Worm (Caenorhabditis elegans) whole organism, mixed stage, embryonic: ENCODE results near the gene daao-1.

Experiments
- M03D4.4 ChIP-seq: sonication (generic microtip); optimal IDR thresholded peaks from 2 replicates; lab custom pipeline; 2017; ENCODE audit warnings: mild to moderate bottlenecking, missing genetic modification characterization, missing compliant biosample characterization
- bed-3 ChIP-seq: fragments of 200-800 bp; sonication (Bioruptor generic); optimal IDR thresholded peaks from 3 replicates; lab custom pipeline; 2018; ENCODE audit warnings: mild to moderate bottlenecking, missing genetic modification characterization, moderate library complexity, missing compliant biosample characterization
- blmp-1 ChIP-seq: fragments of 150-350 bp; optimal IDR thresholded peaks from 2 replicates; lab custom pipeline; 2014; ENCODE audit warnings: missing biosample characterization, missing genetic modification characterization
- ceh-39 ChIP-seq: fragments of 150-350 bp; optimal IDR thresholded peaks from 2 replicates; lab custom pipeline; 2014; ENCODE audit warnings: missing biosample characterization, missing genetic modification characterization
- ceh-43 ChIP-seq: fragments of 200-800 bp; sonication (Bioruptor generic); optimal IDR thresholded peaks from 2 replicates; lab custom pipeline; 2018; ENCODE audit warnings: mild to moderate bottlenecking, missing genetic modification characterization, moderate library complexity, missing compliant biosample characterization
- ceh-83 ChIP-seq: fragments of 200-800 bp; sonication (Bioruptor generic); optimal IDR thresholded peaks from 2 replicates; lab custom pipeline; 2018; ENCODE audit warnings: mild to moderate bottlenecking, missing genetic modification characterization, missing compliant biosample characterization
- ces-1 ChIP-seq: fragments of 150-350 bp; optimal IDR thresholded peaks from 2 replicates; lab custom pipeline; 2014; ENCODE audit warnings: missing biosample characterization, missing genetic modification reagents, missing genetic modification characterization
- cnd-1 ChIP-seq: fragments of 200-800 bp; sonication (Bioruptor generic); optimal IDR thresholded peaks from 2 replicates; lab custom pipeline; 2018; ENCODE audit warnings: mild to moderate bottlenecking, missing genetic modification characterization, missing compliant biosample characterization
- drap-1 ChIP-seq: fragments of 200-800 bp; sonication (Bioruptor generic); optimal IDR thresholded peaks from 3 replicates; lab custom pipeline; 2018; ENCODE audit warnings: mild to moderate bottlenecking, missing genetic modification characterization, missing compliant biosample characterization
- elt-1 ChIP-seq: sonication (generic microtip); optimal IDR thresholded peaks from 2 replicates; lab custom pipeline; 2017; ENCODE audit warnings: missing genetic modification characterization, mild to moderate bottlenecking, missing compliant biosample characterization, antibody characterized with exemption, moderate library complexity, borderline replicate concordance; ENCODE audit not compliant: insufficient read depth
- elt-3 ChIP-seq: fragments of 150-350 bp; optimal IDR thresholded peaks from 2 replicates; lab custom pipeline; 2014; ENCODE audit warnings: missing biosample characterization, missing genetic modification characterization
- flh-1 ChIP-seq: fragments of 200-800 bp; sonication (Bioruptor generic); optimal IDR thresholded peaks from 2 replicates; lab custom pipeline; 2018; ENCODE audit warnings: mild to moderate bottlenecking, missing genetic modification characterization, moderate library complexity, missing compliant biosample characterization
- ham-2 ChIP-seq: fragments of 200-800 bp; sonication (Bioruptor generic); optimal IDR thresholded peaks from 2 replicates; lab custom pipeline; 2018; ENCODE audit warnings: mild to moderate bottlenecking, missing genetic modification characterization, missing compliant biosample characterization
- hlh-1 ChIP-seq: fragments of 150-350 bp; optimal IDR thresholded peaks from 2 replicates; lab custom pipeline; 2014; ENCODE audit warnings: missing biosample characterization, missing genetic modification reagents, missing genetic modification characterization
- lin-13 ChIP-seq: fragments of 150-350 bp; optimal IDR thresholded peaks from 2 replicates; lab custom pipeline; 2014; ENCODE audit warnings: missing biosample characterization, missing genetic modification characterization
- lin-32 ChIP-seq: fragments of 200-800 bp; sonication (Bioruptor generic); optimal IDR thresholded peaks from 2 replicates; lab custom pipeline; 2018; ENCODE audit warnings: mild to moderate bottlenecking, missing genetic modification characterization, missing compliant biosample characterization
- lsy-2 ChIP-seq: fragments of 150-350 bp; optimal IDR thresholded peaks from 2 replicates; lab custom pipeline; 2014; ENCODE audit warnings: missing biosample characterization, missing genetic modification characterization
- mep-1 ChIP-seq: fragments of 150-350 bp; optimal IDR thresholded peaks from 2 replicates; lab custom pipeline; 2017; ENCODE audit warnings: missing biosample characterization, missing genetic modification reagents, missing genetic modification characterization, inconsistent platforms
- mls-2 ChIP-seq: sonication (generic microtip); optimal IDR thresholded peaks from 2 replicates; lab custom pipeline; 2016; ENCODE audit warnings: mild to moderate bottlenecking, missing genetic modification characterization, moderate library complexity, missing compliant biosample characterization
- nhr-12 ChIP-seq: fragments of 150-350 bp; optimal IDR thresholded peaks from 2 replicates; lab custom pipeline; 2014; ENCODE audit warnings: missing biosample characterization, missing genetic modification characterization
- nhr-2 ChIP-seq: fragments of 150-350 bp; optimal IDR thresholded peaks from 2 replicates; lab custom pipeline; 2014; ENCODE audit warnings: missing biosample characterization, missing genetic modification characterization
- nhr-237 ChIP-seq: fragments of 150-350 bp; optimal IDR thresholded peaks from 2 replicates; lab custom pipeline; 2014; ENCODE audit warnings: missing biosample characterization, missing genetic modification characterization
- nhr-76 ChIP-seq: sonication (generic microtip); optimal IDR thresholded peaks from 2 replicates; lab custom pipeline; 2017; ENCODE audit warnings: missing biosample characterization, missing genetic modification characterization
- pha-4 ChIP-seq: fragments of 150-350 bp; optimal IDR thresholded peaks from 2 replicates; lab custom pipeline; 2018; ENCODE audit warnings: missing biosample characterization, missing genetic modification reagents, missing genetic modification characterization
- sem-2 ChIP-seq: fragments of 200-800 bp; sonication (Bioruptor generic); optimal IDR thresholded peaks from 2 replicates; lab custom pipeline; 2018; ENCODE audit warnings: mild to moderate bottlenecking, missing genetic modification characterization, missing compliant biosample characterization
- snpc-4 ChIP-seq: fragments of 150-350 bp; optimal IDR thresholded peaks from 2 replicates; lab custom pipeline; 2014; ENCODE audit warnings: missing biosample characterization, missing genetic modification characterization
- sptf-1 ChIP-seq: sonication (generic microtip); optimal IDR thresholded peaks from 2 replicates; lab custom pipeline; 2017; ENCODE audit warnings: mild to moderate bottlenecking, missing genetic modification characterization, moderate library complexity, missing compliant biosample characterization
- tbx-8 ChIP-seq: fragments of 200-800 bp; sonication (Bioruptor generic); optimal IDR thresholded peaks from 2 replicates; lab custom pipeline; 2018; ENCODE audit warnings: mild to moderate bottlenecking, missing genetic modification characterization, moderate library complexity, missing compliant biosample characterization
- unc-120 ChIP-seq: sonication (generic microtip); optimal IDR thresholded peaks from 2 replicates; lab custom pipeline; 2017; ENCODE audit warnings: missing genetic modification characterization, missing compliant biosample characterization; ENCODE audit not compliant: poor library complexity, severe bottlenecking
- unc-62 ChIP-seq: fragments of 150-350 bp; optimal IDR thresholded peaks from 2 replicates; lab custom pipeline; 2014; ENCODE audit warnings: missing biosample characterization, missing genetic modification reagents, missing genetic modification characterization
- zip-8 ChIP-seq: fragments of 150-350 bp; optimal IDR thresholded peaks from 2 replicates; lab custom pipeline; 2014; ENCODE audit warnings: missing biosample characterization, missing genetic modification characterization
- ztf-11 ChIP-seq: fragments of 150-350 bp; optimal IDR thresholded peaks from 2 replicates; lab custom pipeline; 2014; ENCODE audit warnings: missing biosample characterization, missing genetic modification characterization

Gene daao-1

DNA sequence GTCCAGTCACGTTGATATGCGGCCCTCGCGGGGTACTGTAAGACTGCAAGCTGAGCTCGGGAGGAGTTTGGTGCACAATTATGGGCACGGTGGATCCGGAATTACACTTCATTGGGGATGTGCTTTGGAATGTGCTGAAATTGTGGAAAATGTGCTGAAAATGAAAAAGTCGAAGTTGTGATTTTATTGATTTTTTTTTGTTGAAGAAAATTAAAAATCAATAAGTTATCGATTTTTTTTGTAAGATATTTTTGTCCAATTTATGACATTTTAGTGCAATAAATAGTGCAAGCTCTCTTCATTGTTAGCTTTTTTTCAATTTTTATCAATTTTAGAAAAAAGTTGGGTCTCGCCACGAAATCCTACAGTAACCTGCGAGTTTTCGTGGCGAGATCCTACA is 2.9 kb downstream of the daao-1 start:
- TF ChIP-seq lsy-2 (tag; lab: Kevin White, UChicago) (no peak), hlh-1 (tag; lab: Kevin White, UChicago) (no peak), ztf-11 (tag; lab: Kevin White, UChicago) (no peak), nhr-12 (tag; lab: Kevin White, UChicago) (no peak), lin-13 (tag; lab: Kevin White, UChicago) (no peak), flh-1 (GFP tag; lab: Kevin White, UChicago) (no peak), ceh-83 (GFP tag; lab: Kevin White, UChicago) (no peak), lin-32 (GFP tag; lab: Kevin White, UChicago) (no peak), unc-120 (tag; lab: Kevin White, UChicago) (no peak), ceh-39 (no peak), zip-8 (tag; lab: Kevin White, UChicago) (no peak), unc-62 (GFP tag; lab: Kevin White, UChicago) (no peak)

DNA sequence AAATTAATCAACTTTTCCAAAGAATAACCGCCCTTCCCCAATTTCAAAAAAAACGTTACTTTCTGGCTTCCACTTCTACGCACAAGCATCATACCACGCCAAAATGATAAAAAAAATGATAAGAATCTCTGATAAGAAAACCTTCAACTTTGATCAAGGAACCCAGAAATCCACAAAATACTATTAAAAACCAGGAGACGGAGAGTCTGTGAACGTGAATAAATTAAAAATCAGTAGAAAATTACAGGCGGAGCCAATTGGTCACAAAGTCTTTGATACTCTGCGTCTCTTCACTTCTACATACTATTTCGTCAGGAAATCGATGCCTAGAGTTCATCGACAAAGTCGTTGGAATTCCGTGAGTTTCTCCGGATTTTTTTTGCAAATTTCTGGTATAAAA is 4.6 kb downstream of the daao-1 start, which contains the start of gene smf-3:
Gene smf-3 (plus strand): TSS at position 259 of the 400 bp plus-strand sequence.
- TF ChIP-seq hlh-1 (tag; lab: Kevin White, UChicago) (no peak), snpc-4 (tag; lab: Kevin White, UChicago) (no peak), unc-120 (tag; lab: Kevin White, UChicago) (no peak), M03D4.4 (tag; lab: Kevin White, UChicago) (no peak), bed-3 (no peak), ceh-43 (GFP tag; lab: Kevin White, UChicago) (no peak), blmp-1 (no peak), drap-1 (GFP tag; lab: Kevin White, UChicago) (no peak), elt-1 (tag; lab: Kevin White, UChicago) (no peak), mep-1 (no peak), ceh-83 (GFP tag; lab: Kevin White, UChicago) (no peak), lin-32 (GFP tag; lab: Kevin White, UChicago) (no peak), nhr-76 (tag; lab: Kevin White, UChicago) (no peak)

DNA sequence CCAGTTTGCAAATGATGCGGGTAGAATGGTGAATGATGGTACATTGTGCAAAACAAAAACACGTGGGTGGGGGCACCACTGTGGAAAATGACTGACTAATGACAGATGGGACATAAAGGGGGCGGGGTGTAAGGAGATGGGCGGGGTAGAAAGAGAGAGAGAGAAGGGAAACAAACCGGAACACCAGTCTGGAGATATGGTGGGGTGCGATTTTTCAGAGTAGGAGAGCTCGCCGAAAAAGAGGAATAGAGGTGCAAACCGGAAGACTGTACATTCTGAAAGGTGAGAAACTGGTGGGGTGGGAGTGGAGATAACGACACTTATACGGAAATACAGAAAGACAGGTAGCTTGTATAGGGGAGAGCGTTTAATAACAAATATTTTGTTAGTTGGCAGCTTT is 14.2 kb downstream of the daao-1 start, which contains the start of gene ngn-1:
Gene ngn-1 (minus strand): TSS at position 101 of the 400 bp plus-strand sequence.
- TF ChIP-seq ztf-11 (tag; lab: Kevin White, UChicago) (no peak), blmp-1 (no peak), tbx-8 (no peak), pha-4 (tag; lab: Kevin White, UChicago) (no peak), ces-1 (GFP tag; lab: Kevin White, UChicago) (no peak), drap-1 (GFP tag; lab: Kevin White, UChicago) (no peak), sptf-1 (no peak), elt-1 (tag; lab: Kevin White, UChicago) (no peak), ham-2 (GFP tag; lab: Kevin White, UChicago) (no peak), nhr-2 (tag; lab: Kevin White, UChicago) (no peak), bed-3 (no peak), snpc-4 (tag; lab: Kevin White, UChicago) (no peak), nhr-237 (tag; lab: Kevin White, UChicago) (no peak), unc-62 (GFP tag; lab: Kevin White, UChicago) (no peak)

DNA sequence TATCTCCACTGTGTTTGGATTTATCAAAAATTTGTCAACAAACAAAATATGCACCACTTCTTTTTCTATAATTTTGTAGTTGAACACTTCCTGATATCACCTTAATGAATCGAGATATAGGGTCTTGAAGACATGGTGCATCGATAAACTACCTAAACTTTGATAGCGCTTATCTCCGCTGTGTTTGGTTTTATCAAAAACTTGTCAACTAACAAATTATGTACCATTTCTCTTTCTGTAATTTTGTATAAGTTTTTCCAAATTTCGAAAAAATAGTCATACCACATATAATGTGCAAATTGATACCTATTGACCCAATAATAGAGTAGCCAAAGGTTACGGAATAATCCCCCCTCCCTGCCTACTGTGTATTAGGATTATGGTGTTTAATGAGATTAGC is 16.2 kb downstream of the daao-1 start:
- TF ChIP-seq M03D4.4 (tag; lab: Kevin White, UChicago) (no peak), mls-2 (tag; lab: Kevin White, UChicago) (no peak), nhr-12 (tag; lab: Kevin White, UChicago) (no peak), nhr-2 (tag; lab: Kevin White, UChicago) (peak; percentile 30), sem-2 (GFP tag; lab: Kevin White, UChicago) (no peak), mep-1 (no peak), cnd-1 (tag; lab: Kevin White, UChicago) (no peak), elt-1 (tag; lab: Kevin White, UChicago) (no peak)

DNA sequence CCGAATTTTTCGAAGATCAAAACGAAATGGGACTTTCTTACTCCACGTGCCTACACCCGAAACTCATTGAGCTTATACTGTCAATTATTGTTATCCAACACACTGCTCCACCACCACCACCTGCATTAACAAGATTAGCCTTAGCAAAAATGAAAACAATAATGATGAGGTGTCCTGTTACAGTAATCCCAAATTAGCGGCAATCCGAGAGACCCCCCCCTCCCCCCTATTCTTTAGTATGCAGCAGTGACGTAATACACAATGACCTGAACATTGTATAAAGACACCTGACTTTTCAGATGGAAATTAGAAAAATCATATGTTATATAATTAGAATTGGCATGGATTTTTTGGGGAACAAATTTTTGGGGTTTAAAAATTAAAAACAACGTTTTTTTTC is 21.0 kb downstream of the daao-1 start:
- TF ChIP-seq M03D4.4 (tag; lab: Kevin White, UChicago) (no peak), ztf-11 (tag; lab: Kevin White, UChicago) (no peak), bed-3 (no peak), ceh-43 (GFP tag; lab: Kevin White, UChicago) (no peak), unc-120 (tag; lab: Kevin White, UChicago) (no peak), lsy-2 (tag; lab: Kevin White, UChicago) (peak; percentile 60), hlh-1 (tag; lab: Kevin White, UChicago) (no peak), lin-13 (tag; lab: Kevin White, UChicago) (no peak), ceh-39 (no peak), elt-1 (tag; lab: Kevin White, UChicago) (no peak), cnd-1 (tag; lab: Kevin White, UChicago) (no peak), nhr-2 (tag; lab: Kevin White, UChicago) (peak; percentile 53), ham-2 (GFP tag; lab: Kevin White, UChicago) (no peak), lin-32 (GFP tag; lab: Kevin White, UChicago) (no peak), ceh-83 (GFP tag; lab: Kevin White, UChicago) (no peak), elt-3 (tag; lab: Kevin White, UChicago) (no peak), mls-2 (tag; lab: Kevin White, UChicago) (no peak), drap-1 (GFP tag; lab: Kevin White, UChicago) (no peak), flh-1 (GFP tag; lab: Kevin White, UChicago) (no peak), ces-1 (GFP tag; lab: Kevin White, UChicago) (no peak), blmp-1 (no peak), nhr-237 (tag; lab: Kevin White, UChicago) (no peak), zip-8 (tag; lab: Kevin White, UChicago) (peak; percentile 34), sptf-1 (no peak)
